Worm (Caenorhabditis elegans): ENCODE measurements around the gene Y73C8C.10.

- TF ChIP-seq nhr-237 (tag; optimal IDR thresholded peaks at IDR 0.05) = no peak
- TF ChIP-seq ztf-4 (tag; optimal IDR thresholded peaks at IDR 0.05) = no peak
- no peak for TF ChIP-seq mdl-1 (tag; optimal IDR thresholded peaks at IDR 0.05)
- no peak for TF ChIP-seq nhr-23 (tag; optimal IDR thresholded peaks at IDR 0.05)
- TF ChIP-seq egl-27 (tag; optimal IDR thresholded peaks at IDR 0.05) = no peak
- TF ChIP-seq nhr-76 (tag; optimal IDR thresholded peaks at IDR 0.05) = no peak
- TF ChIP-seq mml-1 (tag; optimal IDR thresholded peaks at IDR 0.05) = no peak
- no peak for TF ChIP-seq elt-3 (tag; optimal IDR thresholded peaks at IDR 0.05)
Observed at ce11 chrV:3113751-3114150, 13.8 kb downstream of the Y73C8C.10 start, which contains the start of gene Y73C8C.8.
